Fruit fly (Drosophila melanogaster): ENCODE data around the gene Cad87A.
A peak's percentile ranks its signal among the peaks of the same experiment; 100 is the strongest.

Cad87A gene

dm6 chr3R:11887114-11888037 is 61.6 kb downstream of the Cad87A start, which contains the start of gene mthl5 (continued):
- TF ChIP-seq pan (optimal IDR thresholded peaks at IDR 0.05) (peak in 1 of 2 experiments; percentile 42), pan (GFP tag; optimal IDR thresholded peaks at IDR 0.05 in 1 of 2, IDR thresholded peaks at IDR 0.05 in 1 of 2) (peak in 1 of 2 experiments; percentile 74), ato (GFP tag; IDR thresholded peaks at IDR 0.05; ENCODE audit: partially characterized antibody) (no peak), CG6765 (GFP tag; optimal IDR thresholded peaks at IDR 0.05) (no peak), sens-2 (GFP tag; IDR thresholded peaks at IDR 0.05) (peak; percentile 58), bigmax (GFP tag; optimal IDR thresholded peaks at IDR 0.05) (no peak), CG4404 (GFP tag; IDR thresholded peaks at IDR 0.05) (peak; percentile 70), CG14965 (GFP tag; optimal IDR thresholded peaks at IDR 0.05; ENCODE audit: borderline replicate concordance) (peak; percentile 61), CG30403 (GFP tag; optimal IDR thresholded peaks at IDR 0.05) (peak; percentile 86), ken (GFP tag; IDR thresholded peaks at IDR 0.05) (peak; percentile 82), CG6272 (GFP tag; IDR thresholded peaks at IDR 0.05) (peak; percentile 59), CG7963 (GFP tag; IDR thresholded peaks at IDR 0.05; ENCODE audit: partially characterized antibody) (no peak), CG12104 (GFP tag; optimal IDR thresholded peaks at IDR 0.05) (peak; percentile 58), Rfx (GFP tag; IDR thresholded peaks at IDR 0.05) (peak; percentile 68), lola (GFP tag; optimal IDR thresholded peaks at IDR 0.05) (peak in 1 of 3 experiments; percentile 89), CG13424 (tag; optimal IDR thresholded peaks at IDR 0.05) (peak; percentile 81), CG2116 (GFP tag; optimal IDR thresholded peaks at IDR 0.05) (peak; percentile 22), cad (GFP tag; optimal IDR thresholded peaks at IDR 0.05) (no peak), maf-S (GFP tag; optimal IDR thresholded peaks at IDR 0.05) (peak; percentile 64), ro (GFP tag; IDR thresholded peaks at IDR 0.05) (peak; percentile 43; the same call in 1 of the 2 replicates), Xrp1 (GFP tag; IDR thresholded peaks at IDR 0.05) (peak; percentile 84), CG3065 (GFP tag; optimal IDR thresholded peaks at IDR 0.05) (peak; percentile 13), CG17328 (GFP tag; IDR thresholded peaks at IDR 0.05) (peak; percentile 74), CG11247 (GFP tag; IDR thresholded peaks at IDR 0.05) (peak; percentile 48), toy (GFP tag; IDR thresholded peaks at IDR 0.05) (no peak), Nf-YA (GFP tag; IDR thresholded peaks at IDR 0.05) (peak; percentile 58), tll (GFP tag; optimal IDR thresholded peaks at IDR 0.05) (no peak), Hr51 (GFP tag; optimal IDR thresholded peaks at IDR 0.05) (peak; percentile 77 to 82), zf30C (GFP tag; optimal IDR thresholded peaks at IDR 0.05) (no peak), pho (GFP tag; optimal IDR thresholded peaks at IDR 0.05) (peak; percentile 51), gfzf (GFP tag; optimal IDR thresholded peaks at IDR 0.05) (no peak), hkb (optimal IDR thresholded peaks at IDR 0.05) (no peak), hkb (GFP tag; IDR thresholded peaks at IDR 0.05) (peak; percentile 81), CG10543 (GFP tag; optimal IDR thresholded peaks at IDR 0.05) (no peak), Stat92E (GFP tag; optimal IDR thresholded peaks at IDR 0.05) (peak in 1 of 3 experiments; percentile 21), CG1024 (GFP tag; IDR thresholded peaks at IDR 0.05) (peak; percentile 40; the same call in 1 of the 2 replicates), CG7839 (tag; optimal IDR thresholded peaks at IDR 0.05) (peak; percentile 86), Dll (GFP tag; IDR thresholded peaks at IDR 0.05; ENCODE audit: partially characterized antibody) (0 out of 4 replicates have a peak, but pooled peaks have one; percentile 12), tin (GFP tag; optimal IDR thresholded peaks at IDR 0.05) (peak; percentile 86), abd-A (tag; optimal IDR thresholded peaks at IDR 0.05) (no peak), Drgx (GFP tag; IDR thresholded peaks at IDR 0.05) (peak; percentile 71), CG10274 (GFP tag; optimal IDR thresholded peaks at IDR 0.05) (peak; percentile 82), CG3995 (GFP tag; optimal IDR thresholded peaks at IDR 0.05) (no peak), CG9797 (GFP tag; optimal IDR thresholded peaks at IDR 0.05) (no peak), gce (GFP tag; IDR thresholded peaks at IDR 0.05) (peak; percentile 43; the same call in 2 of the 3 replicates), Xbp1 (GFP tag; optimal IDR thresholded peaks at IDR 0.05) (peak; percentile 83), CG12071 (GFP tag; optimal IDR thresholded peaks at IDR 0.05) (peak; percentile 23), CG18476 (GFP tag; optimal IDR thresholded peaks at IDR 0.05) (peak; percentile 54)

Measured in whole organism, embryonic.